ENCODE assay signal across 2 worm cellular contexts in genomic region chrIV:11842121-11842520, ce11.
A peak's percentile ranks its signal among the peaks of the same experiment; 100 is the strongest.
TF ChIP-seq lines count a peak whose summit lies in the region.

Gene F38H4.3 (plus strand): TSS chrIV:11842421.

TF ChIP-seq in whole organism, L1 larva, 84 proteins besides CTCF, POLR2A, EP300 and RAD21:
- TF ChIP-seq pax-3 (tag; optimal IDR thresholded peaks at IDR 0.05; lab: Kevin White, UChicago) (no peak), fkh-8 (tag; optimal IDR thresholded peaks at IDR 0.05; lab: Kevin White, UChicago) (peak; percentile 7)

TF ChIP-seq in whole organism, L3 larva, 47 proteins besides CTCF, POLR2A, EP300 and RAD21:
- TF ChIP-seq mml-1 (tag; optimal IDR thresholded peaks at IDR 0.05; lab: Kevin White, UChicago) (no peak), pha-4 (tag; optimal IDR thresholded peaks at IDR 0.05; lab: Kevin White, UChicago) (peak; percentile 56)
